Worm (Caenorhabditis elegans) whole organism, L4 larva: ENCODE data around the gene ZK550.6.

Source experiments
- F49E8.2 ChIP-seq: sonication (generic microtip); optimal IDR thresholded peaks from 2 replicates; lab custom pipeline; 2016; ENCODE audit warnings: missing compliant biosample characterization, mild to moderate bottlenecking, missing genetic modification characterization, borderline replicate concordance
- R02D3.7 ChIP-seq: fragments of 150-350 bp; sonication (generic microtip); optimal IDR thresholded peaks from 3 replicates; lab custom pipeline; 2014; ENCODE audit warnings: missing biosample characterization, missing genetic modification characterization
- T20F7.1 ChIP-seq: fragments of 200-800 bp; sonication (Bioruptor generic); optimal IDR thresholded peaks from 2 replicates; lab custom pipeline; 2018; ENCODE audit warnings: mild to moderate bottlenecking, missing genetic modification characterization, missing compliant biosample characterization
- Y48G9A.11 ChIP-seq: fragments of 200-800 bp; sonication (Bioruptor generic); IDR thresholded peaks from 2 replicates; pipeline ENCODE4 v1.3.6; 2022; ENCODE audit warnings: missing genetic modification reagents, missing genetic modification characterization, missing compliant biosample characterization
- Y75B8A.6 ChIP-seq: fragments of 200-800 bp; sonication (Bioruptor generic); IDR thresholded peaks from 2 replicates; pipeline ENCODE4 v1.3.6; 2022; ENCODE audit warnings: missing genetic modification reagents, missing genetic modification characterization, missing compliant biosample characterization
- ZK337.2 ChIP-seq: fragments of 200-800 bp; sonication (Bioruptor generic); IDR thresholded peaks from 2 replicates; pipeline ENCODE4 v1.3.6; 2022; ENCODE audit warnings: missing genetic modification reagents, missing genetic modification characterization, missing compliant biosample characterization
- aly-2 ChIP-seq: sonication (generic microtip); optimal IDR thresholded peaks from 2 replicates; lab custom pipeline; 2018; ENCODE audit warnings: missing biosample characterization, missing genetic modification characterization
- ceh-32 ChIP-seq: sonication (generic microtip); optimal IDR thresholded peaks from 2 replicates; lab custom pipeline; 2016; ENCODE audit warnings: mild to moderate bottlenecking, missing genetic modification characterization, missing compliant biosample characterization; ENCODE audit not compliant: poor library complexity
- ceh-62 ChIP-seq: sonication (generic microtip); optimal IDR thresholded peaks from 2 replicates; lab custom pipeline; 2017; ENCODE audit warnings: missing biosample characterization, missing genetic modification characterization
- ces-1 ChIP-seq: fragments of 150-350 bp; sonication (generic microtip); optimal IDR thresholded peaks from 4 replicates; lab custom pipeline; 2014; ENCODE audit warnings: missing biosample characterization, missing genetic modification reagents, missing genetic modification characterization
- ctbp-1 ChIP-seq: fragments of 200-800 bp; sonication (Bioruptor generic); IDR thresholded peaks from 2 replicates; pipeline ENCODE4 v1.3.6; 2022; ENCODE audit warnings: missing genetic modification reagents, missing genetic modification characterization, missing compliant biosample characterization
- daf-19 ChIP-seq: fragments of 200-800 bp; sonication (Bioruptor generic); conservative IDR thresholded peaks from 2 replicates; pipeline ENCODE4 v1.3.6; 2022; ENCODE audit warnings: missing genetic modification characterization, missing compliant biosample characterization
- dmd-6 ChIP-seq: fragments of 200-800 bp; sonication (Bioruptor generic); IDR thresholded peaks from 2 replicates; pipeline ENCODE4 v1.3.6; 2022; ENCODE audit warnings: missing genetic modification reagents, missing genetic modification characterization, missing compliant biosample characterization
- dmd-8 ChIP-seq: fragments of 200-800 bp; sonication (Bioruptor generic); IDR thresholded peaks from 2 replicates; pipeline ENCODE4 v1.3.6; 2022; ENCODE audit warnings: missing genetic modification characterization, missing compliant biosample characterization
- egl-43 ChIP-seq: fragments of 200-800 bp; sonication (Bioruptor generic); IDR thresholded peaks from 2 replicates; pipeline ENCODE4 v1.3.6; 2022; ENCODE audit warnings: missing genetic modification reagents, missing genetic modification characterization, missing compliant biosample characterization
- fos-1 ChIP-seq: fragments of 150-350 bp; optimal IDR thresholded peaks from 2 replicates; lab custom pipeline; 2014; ENCODE audit warnings: missing biosample characterization, missing genetic modification characterization
- gei-8 ChIP-seq: fragments of 200-800 bp; sonication (Bioruptor generic); optimal IDR thresholded peaks from 2 replicates; lab custom pipeline; 2018; ENCODE audit warnings: mild to moderate bottlenecking, missing genetic modification characterization, missing compliant biosample characterization
- hif-1 ChIP-seq, 2 experiments: sonication (generic microtip); optimal IDR thresholded peaks; 2 replicates each; lab custom pipeline; 2016 to 2017; ENCODE audit warnings: missing compliant biosample characterization in 2 of 2, missing genetic modification characterization in 2 of 2, missing genetic modification reagents in 2 of 2, missing genotype in 2 of 2, mild to moderate bottlenecking in 1 of 2
- hlh-11 ChIP-seq: fragments of 200-800 bp; sonication (Bioruptor generic); optimal IDR thresholded peaks from 2 replicates; lab custom pipeline; 2018; ENCODE audit warnings: mild to moderate bottlenecking, missing genetic modification characterization, missing compliant biosample characterization
- lim-7 ChIP-seq: fragments of 200-800 bp; sonication (Bioruptor generic); IDR thresholded peaks from 2 replicates; pipeline ENCODE4 v1.3.6; 2022; ENCODE audit warnings: missing genetic modification characterization, missing compliant biosample characterization
- lin-38 ChIP-seq: fragments of 200-800 bp; sonication (Bioruptor generic); IDR thresholded peaks from 2 replicates; pipeline ENCODE4 v1.3.6; 2022; ENCODE audit warnings: missing genetic modification reagents, missing genetic modification characterization, missing compliant biosample characterization
- lin-39 ChIP-seq: fragments of 150-350 bp; optimal IDR thresholded peaks from 2 replicates; lab custom pipeline; 2014; ENCODE audit warnings: missing biosample characterization, missing genetic modification reagents, missing genetic modification characterization
- madf-9 ChIP-seq: fragments of 200-800 bp; sonication (Bioruptor generic); conservative IDR thresholded peaks from 2 replicates; pipeline ENCODE4 v1.3.6; 2022; ENCODE audit warnings: missing genetic modification reagents, missing genetic modification characterization, missing compliant biosample characterization
- mes-2 ChIP-seq: sonication (generic microtip); optimal IDR thresholded peaks from 2 replicates; lab custom pipeline; 2016; ENCODE audit warnings: missing genotype, mild to moderate bottlenecking, missing genetic modification characterization, missing compliant biosample characterization; ENCODE audit not compliant: poor library complexity, severe bottlenecking
- mxl-3 ChIP-seq: fragments of 200-800 bp; sonication (Bioruptor generic); optimal IDR thresholded peaks from 2 replicates; lab custom pipeline; 2018; ENCODE audit warnings: mild to moderate bottlenecking, missing genetic modification characterization, missing compliant biosample characterization
- nhr-10 ChIP-seq: fragments of 150-350 bp; optimal IDR thresholded peaks from 2 replicates; lab custom pipeline; 2014; ENCODE audit warnings: missing biosample characterization, missing genetic modification characterization
- nhr-102 ChIP-seq: sonication (generic microtip); optimal IDR thresholded peaks from 2 replicates; lab custom pipeline; 2016; ENCODE audit warnings: mild to moderate bottlenecking, missing genetic modification characterization, moderate library complexity, missing compliant biosample characterization
- nhr-41 ChIP-seq: fragments of 200-800 bp; sonication (Bioruptor generic); IDR thresholded peaks from 2 replicates; pipeline ENCODE4 v1.3.6; 2022; ENCODE audit warnings: missing genetic modification reagents, missing genetic modification characterization, missing compliant biosample characterization
- nhr-48 ChIP-seq: sonication (generic microtip); optimal IDR thresholded peaks from 2 replicates; lab custom pipeline; 2016; ENCODE audit warnings: mild to moderate bottlenecking, missing genetic modification characterization, missing compliant biosample characterization
- pqm-1 ChIP-seq: sonication (generic microtip); optimal IDR thresholded peaks from 2 replicates; lab custom pipeline; 2017; ENCODE audit warnings: missing biosample characterization, missing genetic modification characterization
- rbr-2 ChIP-seq: sonication (generic microtip); optimal IDR thresholded peaks from 2 replicates; lab custom pipeline; 2016; ENCODE audit warnings: missing genotype, missing genetic modification characterization, missing compliant biosample characterization
- sdz-12 ChIP-seq: fragments of 200-800 bp; sonication (Bioruptor generic); optimal IDR thresholded peaks from 2 replicates; lab custom pipeline; 2018; ENCODE audit warnings: mild to moderate bottlenecking, missing genetic modification characterization, missing compliant biosample characterization
- set-16 ChIP-seq: fragments of 200-800 bp; sonication (Bioruptor generic); IDR thresholded peaks from 2 replicates; pipeline ENCODE4 v1.3.6; 2022; ENCODE audit warnings: missing genetic modification reagents, missing genetic modification characterization, missing compliant biosample characterization
- skn-1 ChIP-seq: fragments of 150-350 bp; optimal IDR thresholded peaks from 2 replicates; lab custom pipeline; 2014; ENCODE audit warnings: missing biosample characterization, missing genetic modification characterization
- snpc-1.2 ChIP-seq: fragments of 200-800 bp; sonication (Bioruptor generic); IDR thresholded peaks from 2 replicates; pipeline ENCODE4 v1.3.6; 2022; ENCODE audit warnings: missing genetic modification reagents, missing genetic modification characterization, missing compliant biosample characterization
- spr-3 ChIP-seq: fragments of 200-800 bp; sonication (Bioruptor generic); optimal IDR thresholded peaks from 2 replicates; lab custom pipeline; 2018; ENCODE audit warnings: mild to moderate bottlenecking, missing genetic modification characterization, missing compliant biosample characterization
- unc-130 ChIP-seq: sonication (generic microtip); optimal IDR thresholded peaks from 2 replicates; lab custom pipeline; 2016; ENCODE audit warnings: missing genetic modification reagents, missing genetic modification characterization, missing compliant biosample characterization
- unc-39 ChIP-seq: sonication (generic microtip); optimal IDR thresholded peaks from 2 replicates; lab custom pipeline; 2017; ENCODE audit warnings: missing biosample characterization, missing genetic modification characterization
- unc-62 ChIP-seq, 3 experiments: fragments of 150-350 bp in 1 of 3; sonication (generic microtip); optimal IDR thresholded peaks in 2 of 3; peaks in 1 of 3; 1 replicate in 1 of 3; 2 replicates in 2 of 3; lab custom pipeline; 2014 to 2017; ENCODE audit warnings: missing biosample characterization in 3 of 3, missing genetic modification characterization in 3 of 3, missing genetic modification reagents in 3 of 3, missing genotype in 1 of 3
- zip-11 ChIP-seq: fragments of 200-800 bp; sonication (Bioruptor generic); IDR thresholded peaks from 2 replicates; pipeline ENCODE4 v1.3.6; 2022; ENCODE audit warnings: missing genetic modification characterization, missing compliant biosample characterization
- zip-2 ChIP-seq: fragments of 150-350 bp; optimal IDR thresholded peaks from 2 replicates; lab custom pipeline; 2014; ENCODE audit warnings: missing biosample characterization, missing genetic modification characterization

ZK550.6 gene

ce11 chrIV:17285263-17285662 is 23.0 kb upstream of the ZK550.6 start (continued):
- TF ChIP-seq Y75B8A.6 (0 out of 2 replicates have a peak, but pooled peaks have one; percentile 20), fos-1 (no peak), zip-2 (tag; lab: Kevin White, UChicago) (no peak), dmd-6 (0 out of 2 replicates have a peak, but pooled peaks have one; percentile 25), F49E8.2 (no peak), rbr-2 (tag; lab: Kevin White, UChicago) (peak; percentile 7), mes-2 (tag; lab: Kevin White, UChicago) (peak; percentile 42), snpc-1.2 (GFP tag; lab: Robert Waterston, UW) (0 out of 2 replicates have a peak, but pooled peaks have one; percentile 34), gei-8 (no peak), daf-19 (GFP tag; lab: Robert Waterston, UW) (no peak), ctbp-1 (GFP tag; lab: Robert Waterston, UW) (peak; percentile 63; the same call in 1 of the 2 replicates), unc-62 (GFP tag; optimal IDR thresholded peaks at IDR 0.05 in 1 of 2; lab: Kevin White, UChicago) (peak in 1 of 2 experiments; percentile 49), unc-62 (tag; optimal IDR thresholded peaks at IDR 0.05; lab: Kevin White, UChicago) (no peak)

- TF ChIP-seq Y48G9A.11 (peak; percentile 41; the same call in 1 of the 2 replicates), lin-38 (GFP tag; lab: Robert Waterston, UW) (0 out of 2 replicates have a peak, but pooled peaks have one; percentile 16), snpc-1.2 (GFP tag; lab: Robert Waterston, UW) (peak; percentile 44; the same call in 1 of the 2 replicates)
Measured at ce11 chrIV:17284511-17285089, 22.3 kb upstream of the ZK550.6 start.

ce11 chrIV:17284099-17284498 is 21.8 kb upstream of the ZK550.6 start, which contains the start of gene nra-1:
nra-1 (minus strand) TSS chrIV:17284199.
- no peak for TF ChIP-seq aly-2 (tag; lab: Kevin White, UChicago)
- TF ChIP-seq lin-39 (tag; lab: Kevin White, UChicago): no peak
- no peak for TF ChIP-seq pqm-1 (tag; lab: Kevin White, UChicago)
- no peak for TF ChIP-seq skn-1
- no peak for TF ChIP-seq lim-7
- no peak for TF ChIP-seq zip-11 (GFP tag; lab: Robert Waterston, UW)
- TF ChIP-seq hif-1 (tag; optimal IDR thresholded peaks at IDR 0.05; lab: Kevin White, UChicago): no peak
- TF ChIP-seq, all 104 proteins: peak for 0

- TF ChIP-seq egl-43 (GFP tag; lab: Robert Waterston, UW): peak; percentile 81
- TF ChIP-seq dmd-8 (GFP tag; lab: Robert Waterston, UW): peak; percentile 67
- no peak for TF ChIP-seq mxl-3 (GFP tag; lab: Kevin White, UChicago)
- TF ChIP-seq ZK337.2 (GFP tag; lab: Robert Waterston, UW): no peak
- no peak for TF ChIP-seq ceh-32
- 0 out of 2 replicates have a peak, but pooled peaks have one; percentile 28 for TF ChIP-seq nhr-41 (GFP tag; lab: Robert Waterston, UW)
- peak; percentile 85 for TF ChIP-seq T20F7.1 (GFP tag; lab: Kevin White, UChicago)
- peak; percentile 38 for TF ChIP-seq spr-3 (GFP tag; lab: Kevin White, UChicago)
- peak; percentile 75; the same call in 1 of the 2 replicates for TF ChIP-seq lim-7
- peak; percentile 89 for TF ChIP-seq Y75B8A.6
- TF ChIP-seq ces-1 (GFP tag; lab: Kevin White, UChicago): peak; percentile 47
- TF ChIP-seq sdz-12: peak; percentile 4
- no peak for TF ChIP-seq unc-39 (tag; lab: Kevin White, UChicago)
- TF ChIP-seq R02D3.7 (tag; lab: Kevin White, UChicago): no peak
- no peak for TF ChIP-seq nhr-48
- peak; percentile 46 for TF ChIP-seq nhr-10 (tag; lab: Kevin White, UChicago)
- peak; percentile 72 for TF ChIP-seq nhr-102 (tag; lab: Kevin White, UChicago)
- peak; percentile 33 for TF ChIP-seq zip-2 (tag; lab: Kevin White, UChicago)
- TF ChIP-seq madf-9: no peak; the same call in 1 of the 2 replicates
- TF ChIP-seq zip-11 (GFP tag; lab: Robert Waterston, UW): no peak
- TF ChIP-seq unc-130 (GFP tag; lab: Kevin White, UChicago): no peak
- TF ChIP-seq mes-2 (tag; lab: Kevin White, UChicago): peak; percentile 44
- TF ChIP-seq ceh-62 (tag; lab: Kevin White, UChicago): no peak
- peak; percentile 95 for TF ChIP-seq set-16
- peak; percentile 74 for TF ChIP-seq hlh-11 (tag; lab: Kevin White, UChicago)
Measured at ce11 chrIV:17281060-17282021, 19.1 kb upstream of the ZK550.6 start.
